Fruit fly (Drosophila melanogaster): Measurements from ENCODE around the gene Wnt5.

The Wnt5 gene

dm6 chrX:18512271-18512679 is 7.1 kb upstream of the Wnt5 start, which contains the start of gene Ggt-1 (continued):
- no peak for TF ChIP-seq gem (tag; optimal IDR thresholded peaks at IDR 0.05)
- TF ChIP-seq ap (GFP tag; IDR thresholded peaks at IDR 0.05), result no peak
- TF ChIP-seq bcd (GFP tag; optimal IDR thresholded peaks at IDR 0.05), result no peak
- no peak for TF ChIP-seq gro (GFP tag; optimal IDR thresholded peaks at IDR 0.05)
- no peak for TF ChIP-seq rib (GFP tag; IDR thresholded peaks at IDR 0.05)
- no peak for TF ChIP-seq CG8281 (tag; optimal IDR thresholded peaks at IDR 0.05)

- no peak for TF ChIP-seq Hey (tag; optimal IDR thresholded peaks at IDR 0.05)
- peak; percentile 55 for TF ChIP-seq sug (tag; optimal IDR thresholded peaks at IDR 0.05)
- no peak for TF ChIP-seq CG7357 (GFP tag; IDR thresholded peaks at IDR 0.05)
- TF ChIP-seq Fer2 (tag; optimal IDR thresholded peaks at IDR 0.05), result no peak
- TF ChIP-seq CkIIα-i1 (GFP tag; IDR thresholded peaks at IDR 0.05), result no peak
- no peak for TF ChIP-seq Nf-YC (tag; optimal IDR thresholded peaks at IDR 0.05)
- peak; percentile 39 for TF ChIP-seq B-H2 (GFP tag; optimal IDR thresholded peaks at IDR 0.05)
- no peak for TF ChIP-seq ftz-f1 (GFP tag; optimal IDR thresholded peaks at IDR 0.05)
- no peak for TF ChIP-seq HLH54F (GFP tag; optimal IDR thresholded peaks at IDR 0.05)
- TF ChIP-seq CG7839 (tag; optimal IDR thresholded peaks at IDR 0.05), result peak; percentile 7
- TF ChIP-seq tna (GFP tag; IDR thresholded peaks at IDR 0.05; ENCODE audit: partially characterized antibody), result no peak
- TF ChIP-seq Hmr (GFP tag; optimal IDR thresholded peaks at IDR 0.05), result peak; percentile 2
- peak; percentile 60 for TF ChIP-seq CG2678 (tag; optimal IDR thresholded peaks at IDR 0.05)
- TF ChIP-seq peb (GFP tag; IDR thresholded peaks at IDR 0.05), result no peak
- TF ChIP-seq yki (optimal IDR thresholded peaks at IDR 0.05), result no peak
- TF ChIP-seq CG34376 (GFP tag; optimal IDR thresholded peaks at IDR 0.05), result peak; percentile 16
- TF ChIP-seq Dip3 (GFP tag; optimal IDR thresholded peaks at IDR 0.05), result no peak
- no peak for TF ChIP-seq CG7928 (GFP tag; optimal IDR thresholded peaks at IDR 0.05)
- TF ChIP-seq CG10959 (GFP tag; IDR thresholded peaks at IDR 0.05), result no peak
- TF ChIP-seq Med (GFP tag), result peak; percentile 63
- TF ChIP-seq CG13296 (GFP tag; optimal IDR thresholded peaks at IDR 0.05), result peak; percentile 33
- peak; percentile 44 for TF ChIP-seq CG3281 (GFP tag; optimal IDR thresholded peaks at IDR 0.05)
- TF ChIP-seq Optix (GFP tag; IDR thresholded peaks at IDR 0.05), result no peak
- TF ChIP-seq CG12071 (GFP tag; optimal IDR thresholded peaks at IDR 0.05), result peak; percentile 49
- TF ChIP-seq ato (GFP tag; IDR thresholded peaks at IDR 0.05; ENCODE audit: partially characterized antibody), result no peak
- TF ChIP-seq CG17568 (GFP tag; optimal IDR thresholded peaks at IDR 0.05), result no peak
- TF ChIP-seq CG13894 (tag; optimal IDR thresholded peaks at IDR 0.05), result peak; percentile 66
- peak; percentile 26 for TF ChIP-seq mirr (GFP tag; optimal IDR thresholded peaks at IDR 0.05)
- no peak for TF ChIP-seq HLH4C (GFP tag; IDR thresholded peaks at IDR 0.05; ENCODE audit: partially characterized antibody)
- no peak for TF ChIP-seq Hr78 (GFP tag; optimal IDR thresholded peaks at IDR 0.05)
- no peak for TF ChIP-seq Eip74EF (GFP tag; optimal IDR thresholded peaks at IDR 0.05)
- TF ChIP-seq HLH3B (GFP tag; IDR thresholded peaks at IDR 0.05), result no peak
- TF ChIP-seq CG31224 (GFP tag; IDR thresholded peaks at IDR 0.05), result no peak
- TF ChIP-seq pho (GFP tag; optimal IDR thresholded peaks at IDR 0.05), result no peak
- TF ChIP-seq CG13775 (GFP tag; optimal IDR thresholded peaks at IDR 0.05), result no peak
- TF ChIP-seq her (GFP tag; optimal IDR thresholded peaks at IDR 0.05), result no peak
- TF ChIP-seq schlank (tag; optimal IDR thresholded peaks at IDR 0.05), result peak; percentile 42
- no peak for TF ChIP-seq scrt (GFP tag; optimal IDR thresholded peaks at IDR 0.05)
- no peak for TF ChIP-seq CG16779 (GFP tag; IDR thresholded peaks at IDR 0.05)
- TF ChIP-seq CG8290 (GFP tag; optimal IDR thresholded peaks at IDR 0.05), result no peak
- peak in 1 of 2 experiments; percentile 58 for TF ChIP-seq CG8290 (tag; optimal IDR thresholded peaks at IDR 0.05)
- TF ChIP-seq Ptx1 (GFP tag; IDR thresholded peaks at IDR 0.05), result no peak
- TF ChIP-seq PHDP (tag; optimal IDR thresholded peaks at IDR 0.05), result peak; percentile 24
- no peak for TF ChIP-seq al (GFP tag; IDR thresholded peaks at IDR 0.05)
Observed at dm6 chrX:18510884-18511283, 5.7 kb upstream of the Wnt5 start.

Measured in whole organism, embryonic.